Worm (Caenorhabditis elegans) whole organism, late embryonic: ENCODE measurements around the gene Y54G2A.45.

Experiments used
- fkh-10 ChIP-seq: fragments of 150-350 bp; optimal IDR thresholded peaks from 2 replicates; lab custom pipeline; 2014; ENCODE audit warnings: missing biosample characterization, missing genetic modification reagents, missing genetic modification characterization
- hlh-6 ChIP-seq: sonication (generic microtip); optimal IDR thresholded peaks from 2 replicates; lab custom pipeline; 2016; ENCODE audit warnings: missing genotype, missing genetic modification characterization, missing compliant biosample characterization
- pha-4 ChIP-seq: fragments of 150-350 bp; optimal IDR thresholded peaks from 2 replicates; lab custom pipeline; 2018; ENCODE audit warnings: missing biosample characterization, missing genetic modification reagents, missing genetic modification characterization
- rnt-1 ChIP-seq: sonication (generic microtip); optimal IDR thresholded peaks from 2 replicates; lab custom pipeline; 2016; ENCODE audit warnings: missing genetic modification characterization, missing compliant biosample characterization
- tbx-7 ChIP-seq: sonication (generic microtip); optimal IDR thresholded peaks from 2 replicates; lab custom pipeline; 2016; ENCODE audit warnings: missing genotype, missing genetic modification characterization, missing compliant biosample characterization

ce11 chrIV:2826335-2826734, 20.7 kb downstream of the Y54G2A.45 start:
- TF ChIP-seq rnt-1 (tag; lab: Kevin White, UChicago) (no peak), hlh-6 (tag; lab: Kevin White, UChicago) (no peak), tbx-7 (tag; lab: Kevin White, UChicago) (no peak), fkh-10 (no peak), pha-4 (tag; lab: Kevin White, UChicago) (no peak)
